Worm (Caenorhabditis elegans) whole organism, L2 larva: ENCODE measurements around the gene asns-1.

Source experiments
- C34F6.9 ChIP-seq: fragments of 150-350 bp; optimal IDR thresholded peaks from 2 replicates; lab custom pipeline; 2014; ENCODE audit warnings: missing biosample characterization, missing genetic modification characterization
- R02D3.7 ChIP-seq: fragments of 150-350 bp; optimal IDR thresholded peaks from 2 replicates; lab custom pipeline; 2014; ENCODE audit warnings: missing biosample characterization, missing genetic modification characterization
- Y55F3AM.14 ChIP-seq: fragments of 200-800 bp; sonication (Bioruptor generic); optimal IDR thresholded peaks from 2 replicates; lab custom pipeline; 2018; ENCODE audit warnings: mild to moderate bottlenecking, missing genetic modification characterization, missing compliant biosample characterization
- ZK546.5 ChIP-seq: sonication (generic microtip); optimal IDR thresholded peaks from 2 replicates; lab custom pipeline; 2017; ENCODE audit warnings: missing biosample characterization, missing genetic modification characterization
- alr-1 ChIP-seq: fragments of 150-350 bp; optimal IDR thresholded peaks from 2 replicates; lab custom pipeline; 2014; ENCODE audit warnings: missing biosample characterization, missing genetic modification characterization
- aly-2 ChIP-seq: fragments of 150-350 bp; optimal IDR thresholded peaks from 2 replicates; lab custom pipeline; 2014; ENCODE audit warnings: missing biosample characterization, missing genetic modification characterization
- ama-1 ChIP-seq: fragments of 150-350 bp; optimal IDR thresholded peaks from 2 replicates; lab custom pipeline; 2018; ENCODE audit warnings: inconsistent platforms
- blmp-1 ChIP-seq: sonication (generic microtip); optimal IDR thresholded peaks from 2 replicates; lab custom pipeline; 2017; ENCODE audit warnings: missing genetic modification characterization, mild to moderate bottlenecking, missing compliant biosample characterization, antibody characterized with exemption, moderate library complexity; ENCODE audit not compliant: insufficient read depth
- ceh-16 ChIP-seq: fragments of 150-350 bp; optimal IDR thresholded peaks from 2 replicates; lab custom pipeline; 2014; ENCODE audit warnings: missing biosample characterization, missing genetic modification characterization
- crh-2 ChIP-seq: sonication (generic microtip); optimal IDR thresholded peaks from 2 replicates; lab custom pipeline; 2017; ENCODE audit warnings: missing biosample characterization, missing genetic modification characterization
- dmd-4 ChIP-seq: sonication (generic microtip); optimal IDR thresholded peaks from 2 replicates; lab custom pipeline; 2017; ENCODE audit warnings: missing biosample characterization, missing genetic modification characterization
- egl-27 ChIP-seq: sonication (generic microtip); optimal IDR thresholded peaks from 3 replicates; lab custom pipeline; 2017; ENCODE audit warnings: missing biosample characterization, missing genetic modification reagents, missing genetic modification characterization
- elt-1 ChIP-seq: fragments of 150-350 bp; optimal IDR thresholded peaks from 2 replicates; lab custom pipeline; 2014; ENCODE audit warnings: missing biosample characterization, missing genetic modification characterization
- elt-3 ChIP-seq: sonication (generic microtip); optimal IDR thresholded peaks from 2 replicates; lab custom pipeline; 2017; ENCODE audit warnings: missing biosample characterization, missing genetic modification characterization
- fos-1 ChIP-seq: fragments of 150-350 bp; optimal IDR thresholded peaks from 2 replicates; lab custom pipeline; 2014; ENCODE audit warnings: missing biosample characterization, missing genetic modification characterization
- gmeb-1 ChIP-seq: fragments of 150-350 bp; optimal IDR thresholded peaks from 2 replicates; lab custom pipeline; 2014; ENCODE audit warnings: missing biosample characterization, missing genetic modification characterization
- lin-11 ChIP-seq: fragments of 150-350 bp; sonication (generic microtip); optimal IDR thresholded peaks from 2 replicates; lab custom pipeline; 2014; ENCODE audit warnings: missing biosample characterization, missing genetic modification characterization, inconsistent platforms, mixed read lengths
- lin-13 ChIP-seq: fragments of 150-350 bp; optimal IDR thresholded peaks from 2 replicates; lab custom pipeline; 2014; ENCODE audit warnings: missing biosample characterization, missing genetic modification reagents, missing genetic modification characterization
- lin-39 ChIP-seq: fragments of 150-350 bp; optimal IDR thresholded peaks from 2 replicates; lab custom pipeline; 2014; ENCODE audit warnings: missing biosample characterization, missing genetic modification reagents, missing genetic modification characterization
- lsy-2 ChIP-seq, 2 experiments: fragments of 150-350 bp in 1 of 2; sonication (generic microtip) in 1 of 2; optimal IDR thresholded peaks; 2 replicates each; lab custom pipeline; 2014 to 2017; ENCODE audit warnings: missing biosample characterization in 2 of 2, missing genetic modification characterization in 2 of 2
- mab-5 ChIP-seq: fragments of 150-350 bp; optimal IDR thresholded peaks from 2 replicates; lab custom pipeline; 2014; ENCODE audit warnings: missing biosample characterization, missing genetic modification characterization
- mbf-1 ChIP-seq: sonication (generic microtip); optimal IDR thresholded peaks from 2 replicates; lab custom pipeline; 2017; ENCODE audit warnings: missing biosample characterization, missing genetic modification characterization
- mdl-1 ChIP-seq, 2 experiments: fragments of 150-350 bp in 1 of 2; sonication (generic microtip) in 1 of 2; optimal IDR thresholded peaks; 2 replicates each; lab custom pipeline; 2017; ENCODE audit warnings: missing biosample characterization in 2 of 2, missing genetic modification characterization in 2 of 2
- nhr-10 ChIP-seq: sonication (generic microtip); optimal IDR thresholded peaks from 2 replicates; lab custom pipeline; 2017; ENCODE audit warnings: missing biosample characterization, missing genetic modification characterization
- nhr-11 ChIP-seq: fragments of 150-350 bp; optimal IDR thresholded peaks from 2 replicates; lab custom pipeline; 2014; ENCODE audit warnings: missing biosample characterization, missing genetic modification characterization
- nhr-12 ChIP-seq: fragments of 150-350 bp; optimal IDR thresholded peaks from 2 replicates; lab custom pipeline; 2014; ENCODE audit warnings: missing biosample characterization, missing genetic modification characterization
- nhr-129 ChIP-seq: fragments of 150-350 bp; optimal IDR thresholded peaks from 2 replicates; lab custom pipeline; 2014; ENCODE audit warnings: missing biosample characterization, missing genetic modification characterization
- nhr-21 ChIP-seq: fragments of 150-350 bp; optimal IDR thresholded peaks from 2 replicates; lab custom pipeline; 2014; ENCODE audit warnings: missing biosample characterization, missing genetic modification characterization
- nhr-23 ChIP-seq: fragments of 150-350 bp; optimal IDR thresholded peaks from 2 replicates; lab custom pipeline; 2014; ENCODE audit warnings: missing biosample characterization, missing genetic modification reagents, missing genetic modification characterization
- nhr-237 ChIP-seq: fragments of 150-350 bp; optimal IDR thresholded peaks from 2 replicates; lab custom pipeline; 2014; ENCODE audit warnings: missing biosample characterization, missing genetic modification characterization
- nhr-25 ChIP-seq: fragments of 150-350 bp; sonication (generic microtip); optimal IDR thresholded peaks from 3 replicates; lab custom pipeline; 2014; ENCODE audit warnings: missing biosample characterization, missing genetic modification characterization
- nhr-6 ChIP-seq: fragments of 150-350 bp; optimal IDR thresholded peaks from 2 replicates; lab custom pipeline; 2014; ENCODE audit warnings: missing biosample characterization, missing genetic modification characterization
- peb-1 ChIP-seq: fragments of 150-350 bp; optimal IDR thresholded peaks from 2 replicates; lab custom pipeline; 2014; ENCODE audit warnings: missing biosample characterization, missing genetic modification characterization
- sem-4 ChIP-seq: fragments of 150-350 bp; optimal IDR thresholded peaks from 2 replicates; lab custom pipeline; 2014; ENCODE audit warnings: missing biosample characterization, missing genetic modification reagents, missing genetic modification characterization
- skn-1 ChIP-seq: sonication (generic microtip); optimal IDR thresholded peaks from 2 replicates; lab custom pipeline; 2017; ENCODE audit warnings: missing biosample characterization, missing genetic modification characterization
- sma-3 ChIP-seq: sonication (generic microtip); optimal IDR thresholded peaks from 2 replicates; lab custom pipeline; 2016; ENCODE audit warnings: missing genetic modification reagents, missing genetic modification characterization, missing compliant biosample characterization
- sma-9 ChIP-seq, 2 experiments: fragments of 150-350 bp in 1 of 2; sonication (generic microtip) in 1 of 2; optimal IDR thresholded peaks; 2 replicates each; lab custom pipeline; 2014 to 2016; ENCODE audit warnings: missing genetic modification characterization in 2 of 2, mild to moderate bottlenecking in 1 of 2, missing biosample characterization in 1 of 2, missing compliant biosample characterization in 1 of 2, missing genetic modification reagents in 1 of 2, moderate library complexity in 1 of 2
- snpc-4 ChIP-seq: fragments of 150-350 bp; optimal IDR thresholded peaks from 2 replicates; lab custom pipeline; 2014; ENCODE audit warnings: missing biosample characterization, missing genetic modification characterization
- unc-39 ChIP-seq: fragments of 150-350 bp; optimal IDR thresholded peaks from 2 replicates; lab custom pipeline; 2014; ENCODE audit warnings: missing biosample characterization, missing genetic modification characterization
- unc-55 ChIP-seq: fragments of 150-350 bp; sonication (generic microtip); optimal IDR thresholded peaks from 3 replicates; lab custom pipeline; 2014; ENCODE audit warnings: missing biosample characterization, missing genetic modification reagents, missing genetic modification characterization
- unc-62 ChIP-seq: fragments of 150-350 bp; optimal IDR thresholded peaks from 2 replicates; lab custom pipeline; 2014; ENCODE audit warnings: missing biosample characterization, missing genetic modification reagents, missing genetic modification characterization
- zag-1 ChIP-seq: fragments of 150-350 bp; optimal IDR thresholded peaks from 2 replicates; lab custom pipeline; 2014; ENCODE audit warnings: missing biosample characterization, missing genetic modification characterization
- ztf-1 ChIP-seq: fragments of 200-800 bp; sonication (Bioruptor generic); conservative IDR thresholded peaks from 2 replicates; pipeline ENCODE4 v1.3.6; 2022; ENCODE audit warnings: missing genetic modification characterization, missing compliant biosample characterization
- ztf-11 ChIP-seq: sonication (generic microtip); optimal IDR thresholded peaks from 2 replicates; lab custom pipeline; 2017; ENCODE audit warnings: missing biosample characterization, missing genetic modification characterization
- ztf-4 ChIP-seq: fragments of 150-350 bp; optimal IDR thresholded peaks from 2 replicates; lab custom pipeline; 2014; ENCODE audit warnings: missing biosample characterization, missing genetic modification characterization

Gene asns-1

ce11 chrV:8545531-8546224 lies at the start of gene asns-1, which contains the start of gene slc-17.8:
TSS of gene asns-1 (plus strand) at chrV:8546174.
TSS of gene slc-17.8 (minus strand) at chrV:8545581.
- TF ChIP-seq lin-11 (tag; lab: Kevin White, UChicago) (no peak), skn-1 (tag; lab: Kevin White, UChicago) (no peak), unc-62 (no peak), ztf-1 (GFP tag; lab: Robert Waterston, UW) (no peak), ceh-16 (tag; lab: Kevin White, UChicago) (no peak)

DNA sequence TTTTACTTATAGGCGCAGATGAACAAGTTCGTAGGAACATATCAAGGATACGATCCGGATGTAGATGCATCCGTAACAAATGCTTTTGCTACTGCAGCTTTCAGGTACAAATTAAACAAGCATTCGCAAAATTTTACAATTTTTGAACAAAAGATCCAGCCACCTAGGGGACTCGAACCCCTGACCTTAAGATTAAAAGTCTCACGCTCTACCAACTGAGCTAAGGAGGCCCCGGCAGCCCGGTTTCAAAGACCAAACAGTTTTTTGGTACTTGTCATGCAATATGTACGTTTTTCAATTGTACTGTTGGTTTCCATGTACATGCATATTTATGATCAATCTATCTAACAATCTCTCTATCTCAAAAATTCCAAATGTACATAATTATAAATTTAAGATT lies 46.6 kb upstream of the asns-1 start:
- no peak for TF ChIP-seq elt-3
- TF ChIP-seq ztf-1 (GFP tag; lab: Robert Waterston, UW): no peak
- TF ChIP-seq skn-1 (tag; lab: Kevin White, UChicago): no peak
- no peak for TF ChIP-seq aly-2 (tag; lab: Kevin White, UChicago)
- TF ChIP-seq mab-5: no peak
- TF ChIP-seq nhr-25 (tag; lab: Kevin White, UChicago): no peak
- TF ChIP-seq peb-1 (tag; lab: Kevin White, UChicago): no peak
- no peak for TF ChIP-seq snpc-4
- TF ChIP-seq gmeb-1 (tag; lab: Kevin White, UChicago): no peak
- TF ChIP-seq lin-39: no peak
- no peak for TF ChIP-seq egl-27 (tag; lab: Kevin White, UChicago)
- TF ChIP-seq nhr-23 (tag; lab: Kevin White, UChicago): no peak
- no peak for TF ChIP-seq fos-1
- TF ChIP-seq lin-11 (tag; lab: Kevin White, UChicago): no peak
- no peak for TF ChIP-seq nhr-129

- peak; percentile 71 for TF ChIP-seq C34F6.9 (tag; lab: Kevin White, UChicago)
- no peak for TF ChIP-seq elt-3
- no peak for TF ChIP-seq nhr-23 (tag; lab: Kevin White, UChicago)
- no peak for TF ChIP-seq nhr-25 (tag; lab: Kevin White, UChicago)
- TF ChIP-seq peb-1 (tag; lab: Kevin White, UChicago): peak; percentile 6
- TF ChIP-seq nhr-12 (tag; lab: Kevin White, UChicago): peak; percentile 40
- peak; percentile 60 for TF ChIP-seq aly-2 (tag; lab: Kevin White, UChicago)
- TF ChIP-seq ztf-1 (GFP tag; lab: Robert Waterston, UW): 0 out of 2 replicates have a peak, but pooled peaks have one; percentile 82
- TF ChIP-seq nhr-6 (tag; lab: Kevin White, UChicago): peak; percentile 76
- TF ChIP-seq ztf-11 (tag; lab: Kevin White, UChicago): peak; percentile 45
- peak; percentile 88 for TF ChIP-seq mab-5
- TF ChIP-seq mbf-1 (tag; lab: Kevin White, UChicago): peak; percentile 14
- TF ChIP-seq skn-1 (tag; lab: Kevin White, UChicago): peak; percentile 33
- peak; percentile 39 for TF ChIP-seq blmp-1
- TF ChIP-seq lsy-2 (tag; optimal IDR thresholded peaks at IDR 0.05; lab: Kevin White, UChicago): peak; percentile 87 to 88
- peak; percentile 73 for TF ChIP-seq unc-62
- peak; percentile 86 for TF ChIP-seq nhr-129
- peak; percentile 37 for TF ChIP-seq dmd-4 (tag; lab: Kevin White, UChicago)
- TF ChIP-seq ceh-16 (tag; lab: Kevin White, UChicago): peak; percentile 65
- TF ChIP-seq fos-1: peak; percentile 73
- peak; percentile 83 for TF ChIP-seq ztf-4 (tag; lab: Kevin White, UChicago)
- TF ChIP-seq ama-1 (lab: Kevin White, UChicago): peak; percentile 14
- TF ChIP-seq sma-3 (GFP tag; lab: Kevin White, UChicago): peak; percentile 92
- peak; percentile 51 for TF ChIP-seq nhr-10
- peak; percentile 90 for TF ChIP-seq egl-27 (tag; lab: Kevin White, UChicago)
- TF ChIP-seq lin-39: peak; percentile 81
- TF ChIP-seq R02D3.7 (tag; lab: Kevin White, UChicago): peak; percentile 56
- TF ChIP-seq lin-11 (tag; lab: Kevin White, UChicago): peak; percentile 84
- peak; percentile 91 for TF ChIP-seq nhr-21 (tag; lab: Kevin White, UChicago)
- peak; percentile 99 for TF ChIP-seq sma-9 (GFP tag; optimal IDR thresholded peaks at IDR 0.05; lab: Kevin White, UChicago)
- TF ChIP-seq sma-9 (tag; optimal IDR thresholded peaks at IDR 0.05; lab: Kevin White, UChicago): no peak
- TF ChIP-seq elt-1: no peak
- peak; percentile 89 for TF ChIP-seq crh-2 (tag; lab: Kevin White, UChicago)
- TF ChIP-seq nhr-11 (tag; lab: Kevin White, UChicago): peak; percentile 80
- TF ChIP-seq unc-39: no peak
- peak; percentile 87 for TF ChIP-seq sem-4 (tag; lab: Kevin White, UChicago)
- peak; percentile 89 for TF ChIP-seq gmeb-1 (tag; lab: Kevin White, UChicago)
- peak; percentile 67 for TF ChIP-seq unc-55 (GFP tag; lab: Kevin White, UChicago)
- TF ChIP-seq Y55F3AM.14 (GFP tag; lab: Kevin White, UChicago): peak; percentile 94
- peak; percentile 81 for TF ChIP-seq zag-1
- peak; percentile 23 for TF ChIP-seq ZK546.5 (tag; lab: Kevin White, UChicago)
- TF ChIP-seq lin-13 (GFP tag; lab: Kevin White, UChicago): peak; percentile 87
- peak; percentile 63 for TF ChIP-seq nhr-237 (tag; lab: Kevin White, UChicago)
- TF ChIP-seq alr-1 (tag; lab: Kevin White, UChicago): no peak
- TF ChIP-seq snpc-4: peak; percentile 100
- peak; percentile 33 to 44 for TF ChIP-seq mdl-1 (tag; optimal IDR thresholded peaks at IDR 0.05; lab: Kevin White, UChicago)
Observed at ce11 chrV:8500348-8500747, 45.6 kb upstream of the asns-1 start.
